Worm (Caenorhabditis elegans) whole organism, L1 larva: Measurements from ENCODE around the gene srw-17.

Experiments used
- C16A3.4 ChIP-seq: fragments of 150-350 bp; optimal IDR thresholded peaks from 2 replicates; lab custom pipeline; 2014; ENCODE audit warnings: missing biosample characterization, missing genetic modification characterization
- C34B4.2 ChIP-seq: sonication (generic microtip); optimal IDR thresholded peaks from 2 replicates; lab custom pipeline; 2017; ENCODE audit warnings: mild to moderate bottlenecking, missing genetic modification characterization, missing compliant biosample characterization
- Y116A8C.19 ChIP-seq: sonication (generic microtip); optimal IDR thresholded peaks from 2 replicates; lab custom pipeline; 2016; ENCODE audit warnings: missing compliant biosample characterization, missing genetic modification characterization, borderline replicate concordance
- aha-1 ChIP-seq: fragments of 150-350 bp; optimal IDR thresholded peaks from 2 replicates; lab custom pipeline; 2014; ENCODE audit warnings: missing biosample characterization, missing genetic modification characterization
- ceh-82 ChIP-seq, 3 experiments: fragments of 150-350 bp in 1 of 3; sonication (generic microtip) in 2 of 3; optimal IDR thresholded peaks; 2 replicates each; lab custom pipeline; 2014 to 2017; ENCODE audit warnings: missing biosample characterization in 3 of 3, missing genetic modification characterization in 3 of 3
- efl-1 ChIP-seq, 4 experiments: fragments of 150-350 bp; optimal IDR thresholded peaks in 3 of 4; peaks in 1 of 4; 1 replicate in 1 of 4; 2 replicates in 3 of 4; lab custom pipeline; 2014; ENCODE audit warnings: missing biosample characterization in 2 of 4, missing genetic modification characterization in 2 of 4, missing genetic modification reagents in 2 of 4
- elt-2 ChIP-seq: sonication (generic microtip); optimal IDR thresholded peaks from 2 replicates; lab custom pipeline; 2016; ENCODE audit warnings: missing genetic modification characterization, mild to moderate bottlenecking, inconsistent platforms, missing compliant biosample characterization, missing genetic modification reagents
- ets-5 ChIP-seq: fragments of 200-800 bp; sonication (Bioruptor generic); IDR thresholded peaks from 2 replicates; pipeline ENCODE4 v1.3.6; 2022; ENCODE audit warnings: missing genetic modification characterization, missing compliant biosample characterization
- fkh-8 ChIP-seq: sonication (generic microtip); optimal IDR thresholded peaks from 2 replicates; lab custom pipeline; 2016; ENCODE audit warnings: mild to moderate bottlenecking, missing genetic modification characterization, missing compliant biosample characterization
- hlh-17 ChIP-seq: fragments of 200-800 bp; sonication (Bioruptor generic); optimal IDR thresholded peaks from 2 replicates; lab custom pipeline; 2018; ENCODE audit warnings: missing genetic modification characterization, mild to moderate bottlenecking, missing compliant biosample characterization, moderate library complexity, borderline replicate concordance
- hlh-4 ChIP-seq: sonication (generic microtip); optimal IDR thresholded peaks from 2 replicates; lab custom pipeline; 2016; ENCODE audit warnings: mild to moderate bottlenecking, missing genetic modification characterization, missing compliant biosample characterization
- isw-1 ChIP-seq: fragments of 200-800 bp; sonication (Bioruptor generic); IDR thresholded peaks from 2 replicates; pipeline ENCODE4 v1.3.6; 2022; ENCODE audit warnings: missing genetic modification characterization, missing compliant biosample characterization
- jun-1 ChIP-seq: fragments of 150-350 bp; optimal IDR thresholded peaks from 2 replicates; lab custom pipeline; 2014; ENCODE audit warnings: missing biosample characterization, missing genetic modification reagents, missing genetic modification characterization
- lin-13 ChIP-seq: fragments of 150-350 bp; optimal IDR thresholded peaks from 2 replicates; lab custom pipeline; 2014; ENCODE audit warnings: missing biosample characterization, missing genetic modification reagents, missing genetic modification characterization
- lin-15B ChIP-seq: fragments of 150-350 bp; sonication (generic microtip); optimal IDR thresholded peaks from 3 replicates; lab custom pipeline; 2014; ENCODE audit warnings: missing biosample characterization, missing genetic modification characterization
- nhr-12 ChIP-seq: sonication (generic microtip); optimal IDR thresholded peaks from 2 replicates; lab custom pipeline; 2017; ENCODE audit warnings: missing biosample characterization, missing genetic modification characterization
- nhr-19 ChIP-seq: fragments of 200-800 bp; sonication (Bioruptor generic); conservative IDR thresholded peaks from 2 replicates; pipeline ENCODE4 v1.3.6; 2022; ENCODE audit warnings: missing genetic modification characterization, missing compliant biosample characterization
- nhr-20 ChIP-seq: sonication (generic microtip); optimal IDR thresholded peaks from 2 replicates; lab custom pipeline; 2016; ENCODE audit warnings: mild to moderate bottlenecking, missing genetic modification characterization, missing compliant biosample characterization
- nhr-237 ChIP-seq: fragments of 150-350 bp; optimal IDR thresholded peaks from 2 replicates; lab custom pipeline; 2014; ENCODE audit warnings: missing biosample characterization, missing genetic modification characterization
- nhr-47 ChIP-seq: sonication (generic microtip); optimal IDR thresholded peaks from 2 replicates; lab custom pipeline; 2016; ENCODE audit warnings: mild to moderate bottlenecking, missing genetic modification characterization, moderate library complexity, missing compliant biosample characterization
- nhr-71 ChIP-seq: sonication (generic microtip); optimal IDR thresholded peaks from 2 replicates; lab custom pipeline; 2016; ENCODE audit warnings: mild to moderate bottlenecking, missing genetic modification characterization, moderate library complexity, missing compliant biosample characterization
- nhr-90 ChIP-seq: sonication (generic microtip); optimal IDR thresholded peaks from 2 replicates; lab custom pipeline; 2016; ENCODE audit warnings: mild to moderate bottlenecking, missing genetic modification characterization, missing compliant biosample characterization; ENCODE audit not compliant: poor library complexity
- pax-3 ChIP-seq: fragments of 200-800 bp; sonication (Bioruptor generic); optimal IDR thresholded peaks from 2 replicates; lab custom pipeline; 2018; ENCODE audit warnings: mild to moderate bottlenecking, missing genetic modification characterization, moderate library complexity, missing compliant biosample characterization
- pqm-1 ChIP-seq: sonication (generic microtip); optimal IDR thresholded peaks from 3 replicates; lab custom pipeline; 2017; ENCODE audit warnings: missing biosample characterization, missing genetic modification characterization
- rnt-1 ChIP-seq: sonication (generic microtip); optimal IDR thresholded peaks from 2 replicates; lab custom pipeline; 2016; ENCODE audit warnings: mild to moderate bottlenecking, missing genetic modification characterization, moderate library complexity, missing compliant biosample characterization
- snu-23 ChIP-seq: sonication (generic microtip); optimal IDR thresholded peaks from 2 replicates; lab custom pipeline; 2016; ENCODE audit warnings: missing genetic modification characterization, missing compliant biosample characterization
- sptf-1 ChIP-seq: fragments of 150-350 bp; optimal IDR thresholded peaks from 2 replicates; lab custom pipeline; 2014; ENCODE audit warnings: missing biosample characterization, missing genetic modification characterization
- tlp-1 ChIP-seq: fragments of 150-350 bp; optimal IDR thresholded peaks from 2 replicates; lab custom pipeline; 2014; ENCODE audit warnings: missing biosample characterization, missing genetic modification characterization
- unc-30 ChIP-seq: sonication (generic microtip); optimal IDR thresholded peaks from 2 replicates; lab custom pipeline; 2017; ENCODE audit warnings: missing biosample characterization, missing genetic modification characterization
- unc-62 ChIP-seq: fragments of 150-350 bp; optimal IDR thresholded peaks from 2 replicates; lab custom pipeline; 2014; ENCODE audit warnings: missing biosample characterization, missing genetic modification reagents, missing genetic modification characterization
- zag-1 ChIP-seq: fragments of 150-350 bp; optimal IDR thresholded peaks from 2 replicates; lab custom pipeline; 2014; ENCODE audit warnings: missing biosample characterization, missing genetic modification characterization

The srw-17 gene

ce11 chrV:15310780-15311179 lies 34.0 kb upstream of the srw-17 start, which contains the start of gene irld-62:
Gene irld-62 (plus strand): TSS chrV:15311080.
- TF ChIP-seq unc-62 (GFP tag; lab: Kevin White, UChicago) = no peak

ce11 chrV:15309011-15309410 lies 32.2 kb upstream of the srw-17 start, which contains the start of gene srz-10:
Gene srz-10 (minus strand): TSS chrV:15309098.
- no peak for TF ChIP-seq unc-62 (GFP tag; lab: Kevin White, UChicago)
- TF ChIP-seq nhr-71 (tag; lab: Kevin White, UChicago) = peak; percentile 47
- TF ChIP-seq hlh-4 (tag; lab: Kevin White, UChicago) = peak; percentile 98
- no peak for TF ChIP-seq lin-15B (tag; lab: Kevin White, UChicago)
- no peak for TF ChIP-seq hlh-17 (GFP tag; lab: Kevin White, UChicago)
- TF ChIP-seq aha-1 (tag; lab: Kevin White, UChicago) = no peak
- peak; percentile 64 for TF ChIP-seq fkh-8 (tag; lab: Kevin White, UChicago)
- TF ChIP-seq zag-1 = no peak
- TF ChIP-seq ets-5 (GFP tag; lab: Robert Waterston, UW) = no peak
- no peak for TF ChIP-seq sptf-1
- TF ChIP-seq pqm-1 (tag; lab: Kevin White, UChicago) = no peak
- peak; percentile 42 for TF ChIP-seq nhr-47 (tag; lab: Kevin White, UChicago)

ce11 chrV:15306745-15307144 lies 29.9 kb upstream of the srw-17 start, which contains the start of gene T26H8.4:
Gene T26H8.4 (minus strand): TSS chrV:15306845.
- TF ChIP-seq pax-3 (tag; lab: Kevin White, UChicago) = peak; percentile 66
- no peak for TF ChIP-seq zag-1
- TF ChIP-seq nhr-12 (tag; lab: Kevin White, UChicago) = no peak

ce11 chrV:15305502-15305901 lies 28.7 kb upstream of the srw-17 start, which contains the start of gene T26H8.5:
Gene T26H8.5 (minus strand): TSS chrV:15305602.
- TF ChIP-seq ceh-82 (tag; optimal IDR thresholded peaks at IDR 0.05; lab: Kevin White, UChicago) (no peak), pax-3 (tag; lab: Kevin White, UChicago) (peak; percentile 46)

- TF ChIP-seq pax-3 (tag; lab: Kevin White, UChicago) (peak; percentile 67), lin-15B (tag; lab: Kevin White, UChicago) (no peak), nhr-237 (tag; lab: Kevin White, UChicago) (no peak)
Measured at ce11 chrV:15303625-15304024, 26.8 kb upstream of the srw-17 start, which contains the start of gene srx-48. Gene srx-48 (minus strand): TSS chrV:15303725.

ce11 chrV:15298597-15298996 lies 21.8 kb upstream of the srw-17 start, which contains the start of gene cpr-3:
Gene cpr-3 (minus strand): TSS chrV:15298700.
- TF ChIP-seq Y116A8C.19 (tag; lab: Kevin White, UChicago) (no peak), nhr-90 (peak; percentile 19), unc-30 (tag; lab: Kevin White, UChicago) (no peak), ceh-82 (tag; optimal IDR thresholded peaks at IDR 0.05; lab: Kevin White, UChicago) (no peak), nhr-20 (peak; percentile 52), efl-1 (optimal IDR thresholded peaks at IDR 0.05; lab: Kevin White, UChicago) (no peak), efl-1 (GFP tag; optimal IDR thresholded peaks at IDR 0.05 in 1 of 2; lab: Kevin White, UChicago) (peak in 1 of 2 experiments; percentile 37), tlp-1 (tag; lab: Kevin White, UChicago) (peak; percentile 83), rnt-1 (tag; lab: Kevin White, UChicago) (no peak), pax-3 (tag; lab: Kevin White, UChicago) (peak; percentile 88), elt-2 (peak; percentile 100), nhr-19 (GFP tag; lab: Robert Waterston, UW) (no peak), isw-1 (no peak), snu-23 (GFP tag; lab: Kevin White, UChicago) (no peak), nhr-71 (tag; lab: Kevin White, UChicago) (peak; percentile 30), C34B4.2 (tag; lab: Kevin White, UChicago) (no peak), C16A3.4 (tag; lab: Kevin White, UChicago) (no peak), jun-1 (tag; lab: Kevin White, UChicago) (peak; percentile 75), lin-13 (no peak), pqm-1 (tag; lab: Kevin White, UChicago) (peak; percentile 90)
